Worm (Caenorhabditis elegans) whole organism, L1 larva: ENCODE data around the gene trr-1.

Source experiments
- C16A3.4 ChIP-seq: fragments of 150-350 bp; optimal IDR thresholded peaks from 2 replicates; lab custom pipeline; 2014; ENCODE audit warnings: missing biosample characterization, missing genetic modification characterization
- C34B4.2 ChIP-seq: sonication (generic microtip); optimal IDR thresholded peaks from 2 replicates; lab custom pipeline; 2017; ENCODE audit warnings: mild to moderate bottlenecking, missing genetic modification characterization, missing compliant biosample characterization
- aha-1 ChIP-seq: fragments of 150-350 bp; optimal IDR thresholded peaks from 2 replicates; lab custom pipeline; 2014; ENCODE audit warnings: missing biosample characterization, missing genetic modification characterization
- alr-1 ChIP-seq: fragments of 200-800 bp; sonication (Bioruptor generic); optimal IDR thresholded peaks from 2 replicates; lab custom pipeline; 2018; ENCODE audit warnings: borderline replicate concordance, mild to moderate bottlenecking, missing genetic modification characterization, missing compliant biosample characterization
- blmp-1 ChIP-seq: fragments of 150-350 bp; optimal IDR thresholded peaks from 2 replicates; lab custom pipeline; 2014; ENCODE audit warnings: missing biosample characterization, missing genetic modification characterization
- ceh-63 ChIP-seq: fragments of 200-800 bp; sonication (Bioruptor generic); optimal IDR thresholded peaks from 2 replicates; lab custom pipeline; 2018; ENCODE audit warnings: mild to moderate bottlenecking, missing genetic modification characterization, missing compliant biosample characterization
- ceh-82 ChIP-seq, 3 experiments: fragments of 150-350 bp in 1 of 3; sonication (generic microtip) in 2 of 3; optimal IDR thresholded peaks; 2 replicates each; lab custom pipeline; 2014 to 2017; ENCODE audit warnings: missing biosample characterization in 3 of 3, missing genetic modification characterization in 3 of 3
- ceh-90 ChIP-seq: sonication (generic microtip); optimal IDR thresholded peaks from 2 replicates; lab custom pipeline; 2016; ENCODE audit warnings: missing genetic modification characterization, missing compliant biosample characterization
- ces-1 ChIP-seq: fragments of 150-350 bp; optimal IDR thresholded peaks from 2 replicates; lab custom pipeline; 2014; ENCODE audit warnings: missing biosample characterization, missing genetic modification reagents, missing genetic modification characterization
- dpl-1 ChIP-seq, 3 experiments: fragments of 150-350 bp in 2 of 3; sonication (generic microtip) in 1 of 3; optimal IDR thresholded peaks; 2 replicates each; lab custom pipeline; 2014 to 2017; ENCODE audit warnings: missing biosample characterization in 3 of 3, missing genetic modification characterization in 3 of 3, missing genetic modification reagents in 3 of 3
- dsc-1 ChIP-seq: sonication (generic microtip); optimal IDR thresholded peaks from 2 replicates; lab custom pipeline; 2016; ENCODE audit warnings: mild to moderate bottlenecking, missing genetic modification characterization, missing compliant biosample characterization
- efl-1 ChIP-seq, 4 experiments: fragments of 150-350 bp; optimal IDR thresholded peaks in 3 of 4; peaks in 1 of 4; 1 replicate in 1 of 4; 2 replicates in 3 of 4; lab custom pipeline; 2014; ENCODE audit warnings: missing biosample characterization in 2 of 4, missing genetic modification characterization in 2 of 4, missing genetic modification reagents in 2 of 4
- egl-13 ChIP-seq: sonication (generic microtip); optimal IDR thresholded peaks from 2 replicates; lab custom pipeline; 2016; ENCODE audit warnings: missing genotype, missing genetic modification reagents, missing genetic modification characterization, missing compliant biosample characterization
- elt-2 ChIP-seq: sonication (generic microtip); optimal IDR thresholded peaks from 2 replicates; lab custom pipeline; 2016; ENCODE audit warnings: missing genetic modification characterization, mild to moderate bottlenecking, inconsistent platforms, missing compliant biosample characterization, missing genetic modification reagents
- fkh-10 ChIP-seq: sonication (generic microtip); optimal IDR thresholded peaks from 2 replicates; lab custom pipeline; 2017; ENCODE audit warnings: missing biosample characterization, missing genetic modification reagents, missing genetic modification characterization
- grh-1 ChIP-seq: fragments of 200-800 bp; sonication (Bioruptor generic); IDR thresholded peaks from 2 replicates; pipeline ENCODE4 v1.3.6; 2022; ENCODE audit warnings: missing genetic modification reagents, missing genetic modification characterization, missing compliant biosample characterization
- irx-1 ChIP-seq: sonication (generic microtip); optimal IDR thresholded peaks from 2 replicates; lab custom pipeline; 2016; ENCODE audit warnings: missing genetic modification characterization, missing compliant biosample characterization
- lin-13 ChIP-seq: fragments of 150-350 bp; optimal IDR thresholded peaks from 2 replicates; lab custom pipeline; 2014; ENCODE audit warnings: missing biosample characterization, missing genetic modification reagents, missing genetic modification characterization
- lin-14 ChIP-seq: fragments of 200-800 bp; sonication (Bioruptor generic); optimal IDR thresholded peaks from 2 replicates; lab custom pipeline; 2018; ENCODE audit warnings: mild to moderate bottlenecking, missing genetic modification characterization, moderate library complexity, missing compliant biosample characterization
- lin-35 ChIP-seq, 2 experiments: fragments of 150-350 bp; optimal IDR thresholded peaks; 2 replicates each; lab custom pipeline; 2014; ENCODE audit warnings: missing biosample characterization in 2 of 2, missing genetic modification characterization in 2 of 2, missing genetic modification reagents in 2 of 2
- lsy-2 ChIP-seq, 2 experiments: fragments of 150-350 bp; optimal IDR thresholded peaks; 2 replicates each; lab custom pipeline; 2014; ENCODE audit warnings: missing biosample characterization in 2 of 2, missing genetic modification characterization in 2 of 2
- mab-9 ChIP-seq: fragments of 200-800 bp; sonication (Bioruptor generic); IDR thresholded peaks from 2 replicates; pipeline ENCODE4 v1.3.6; 2022; ENCODE audit warnings: missing genetic modification reagents, missing genetic modification characterization, missing compliant biosample characterization
- mep-1 ChIP-seq: fragments of 150-350 bp; optimal IDR thresholded peaks from 2 replicates; lab custom pipeline; 2014; ENCODE audit warnings: missing biosample characterization, missing genetic modification characterization
- nhr-12 ChIP-seq: sonication (generic microtip); optimal IDR thresholded peaks from 2 replicates; lab custom pipeline; 2017; ENCODE audit warnings: missing biosample characterization, missing genetic modification characterization
- nhr-19 ChIP-seq: fragments of 200-800 bp; sonication (Bioruptor generic); conservative IDR thresholded peaks from 2 replicates; pipeline ENCODE4 v1.3.6; 2022; ENCODE audit warnings: missing genetic modification characterization, missing compliant biosample characterization
- nhr-20 ChIP-seq: sonication (generic microtip); optimal IDR thresholded peaks from 2 replicates; lab custom pipeline; 2016; ENCODE audit warnings: mild to moderate bottlenecking, missing genetic modification characterization, missing compliant biosample characterization
- nhr-47 ChIP-seq: sonication (generic microtip); optimal IDR thresholded peaks from 2 replicates; lab custom pipeline; 2016; ENCODE audit warnings: mild to moderate bottlenecking, missing genetic modification characterization, moderate library complexity, missing compliant biosample characterization
- nhr-71 ChIP-seq: sonication (generic microtip); optimal IDR thresholded peaks from 2 replicates; lab custom pipeline; 2016; ENCODE audit warnings: mild to moderate bottlenecking, missing genetic modification characterization, moderate library complexity, missing compliant biosample characterization
- nhr-76 ChIP-seq: sonication (generic microtip); optimal IDR thresholded peaks from 2 replicates; lab custom pipeline; 2017; ENCODE audit warnings: missing biosample characterization, missing genetic modification characterization
- nhr-85 ChIP-seq: sonication (generic microtip); peaks from one replicate; lab custom pipeline; 2016; ENCODE audit warnings: missing genetic modification characterization, inconsistent platforms, missing compliant biosample characterization
- nhr-90 ChIP-seq: sonication (generic microtip); optimal IDR thresholded peaks from 2 replicates; lab custom pipeline; 2016; ENCODE audit warnings: mild to moderate bottlenecking, missing genetic modification characterization, missing compliant biosample characterization; ENCODE audit not compliant: poor library complexity
- rnt-1 ChIP-seq: sonication (generic microtip); optimal IDR thresholded peaks from 2 replicates; lab custom pipeline; 2016; ENCODE audit warnings: mild to moderate bottlenecking, missing genetic modification characterization, moderate library complexity, missing compliant biosample characterization
- skn-1 ChIP-seq: fragments of 150-350 bp; optimal IDR thresholded peaks from 2 replicates; lab custom pipeline; 2014; ENCODE audit warnings: missing biosample characterization, missing genetic modification characterization
- snpc-4 ChIP-seq: fragments of 150-350 bp; optimal IDR thresholded peaks from 2 replicates; lab custom pipeline; 2014; ENCODE audit warnings: missing biosample characterization, missing genetic modification characterization
- snu-23 ChIP-seq: sonication (generic microtip); optimal IDR thresholded peaks from 2 replicates; lab custom pipeline; 2016; ENCODE audit warnings: missing genetic modification characterization, missing compliant biosample characterization
- swsn-7 ChIP-seq: sonication (generic microtip); optimal IDR thresholded peaks from 2 replicates; lab custom pipeline; 2016; ENCODE audit warnings: missing genetic modification characterization, missing compliant biosample characterization
- tbx-2 ChIP-seq: sonication (generic microtip); optimal IDR thresholded peaks from 2 replicates; lab custom pipeline; 2016; ENCODE audit warnings: missing genetic modification characterization, missing compliant biosample characterization
- unc-62 ChIP-seq: fragments of 150-350 bp; optimal IDR thresholded peaks from 2 replicates; lab custom pipeline; 2014; ENCODE audit warnings: missing biosample characterization, missing genetic modification reagents, missing genetic modification characterization
- unc-86 ChIP-seq: sonication (generic microtip); optimal IDR thresholded peaks from 2 replicates; lab custom pipeline; 2016; ENCODE audit warnings: missing genetic modification characterization, missing compliant biosample characterization
- xbp-1 ChIP-seq: sonication (generic microtip); optimal IDR thresholded peaks from 2 replicates; lab custom pipeline; 2016; ENCODE audit warnings: missing genetic modification characterization, missing compliant biosample characterization
- ztf-11 ChIP-seq, 2 experiments: sonication (generic microtip); optimal IDR thresholded peaks; 2 replicates each; lab custom pipeline; 2016 to 2017; ENCODE audit warnings: missing genetic modification characterization in 2 of 2, missing biosample characterization in 1 of 2, missing compliant biosample characterization in 1 of 2
- ztf-4 ChIP-seq: fragments of 150-350 bp; optimal IDR thresholded peaks from 2 replicates; lab custom pipeline; 2014; ENCODE audit warnings: missing biosample characterization, missing genetic modification characterization

The trr-1 gene

ce11 chrII:11675877-11676473 is at the start of gene trr-1, which contains the start of gene C47D12.2 (continued):
- no peak for TF ChIP-seq mab-9 (GFP tag; lab: Robert Waterston, UW)
- peak; percentile 5 for TF ChIP-seq elt-2
- TF ChIP-seq lin-13 (GFP tag; lab: Kevin White, UChicago), result peak; percentile 39
- TF ChIP-seq lin-35 (GFP tag; optimal IDR thresholded peaks at IDR 0.05; lab: Kevin White, UChicago), result peak; percentile 85 to 91
- peak; percentile 68 for TF ChIP-seq nhr-20 (tag; lab: Kevin White, UChicago)
- TF ChIP-seq snu-23 (GFP tag; lab: Kevin White, UChicago), result peak; percentile 82
- TF ChIP-seq aha-1 (tag; lab: Kevin White, UChicago), result no peak

DNA sequence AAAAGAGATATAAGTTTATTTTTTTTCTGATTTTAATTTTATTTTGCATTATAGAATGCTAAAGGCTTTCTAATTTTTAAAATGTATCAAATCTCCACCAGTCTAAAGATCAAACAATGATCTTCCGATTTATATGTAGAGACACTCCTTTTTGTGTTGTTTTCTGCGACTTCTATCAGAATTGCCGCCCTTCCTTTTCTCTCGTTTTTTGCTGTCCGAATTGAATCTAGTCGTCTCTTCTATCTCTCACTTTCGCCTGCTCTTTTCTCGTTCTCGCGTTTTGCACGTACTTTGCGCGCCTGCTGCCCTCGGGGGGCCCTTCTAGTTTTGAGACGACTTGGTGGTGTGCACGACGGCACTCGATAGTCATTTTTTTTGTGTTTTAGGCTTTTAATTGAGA is 48.6 kb upstream of the trr-1 start:
- peak; percentile 39 for TF ChIP-seq rnt-1 (tag; lab: Kevin White, UChicago)
- TF ChIP-seq lin-35 (GFP tag; optimal IDR thresholded peaks at IDR 0.05; lab: Kevin White, UChicago), result peak; percentile 27 to 52
- TF ChIP-seq ztf-11 (tag; optimal IDR thresholded peaks at IDR 0.05; lab: Kevin White, UChicago), result no peak
- peak; percentile 38 for TF ChIP-seq dsc-1 (tag; lab: Kevin White, UChicago)
- peak in 1 of 3 experiments; percentile 41 for TF ChIP-seq ceh-82 (tag; optimal IDR thresholded peaks at IDR 0.05; lab: Kevin White, UChicago)
- peak; percentile 61 for TF ChIP-seq nhr-19 (GFP tag; lab: Robert Waterston, UW)
- peak; percentile 77 for TF ChIP-seq nhr-20 (tag; lab: Kevin White, UChicago)
- TF ChIP-seq nhr-76 (tag; lab: Kevin White, UChicago), result no peak
- no peak for TF ChIP-seq alr-1
- no peak for TF ChIP-seq nhr-12 (tag; lab: Kevin White, UChicago)
- peak; percentile 59 for TF ChIP-seq blmp-1 (tag; lab: Kevin White, UChicago)
- TF ChIP-seq lin-14 (GFP tag; lab: Kevin White, UChicago), result peak; percentile 89
- TF ChIP-seq mab-9 (GFP tag; lab: Robert Waterston, UW), result no peak
- TF ChIP-seq swsn-7 (tag; lab: Kevin White, UChicago), result peak; percentile 51
- peak; percentile 14 for TF ChIP-seq skn-1 (tag; lab: Kevin White, UChicago)
- TF ChIP-seq xbp-1 (tag; lab: Kevin White, UChicago), result peak; percentile 44
- peak; percentile 43 for TF ChIP-seq tbx-2 (tag; lab: Kevin White, UChicago)
- no peak for TF ChIP-seq unc-62 (GFP tag; lab: Kevin White, UChicago)
- no peak for TF ChIP-seq nhr-90
- TF ChIP-seq egl-13, result peak; percentile 3
- peak; percentile 61 for TF ChIP-seq fkh-10 (GFP tag; lab: Kevin White, UChicago)
- peak; percentile 50 for TF ChIP-seq nhr-47 (tag; lab: Kevin White, UChicago)
- TF ChIP-seq C34B4.2 (tag; lab: Kevin White, UChicago), result no peak
- peak; percentile 57 for TF ChIP-seq nhr-85
- TF ChIP-seq ceh-63 (GFP tag; lab: Kevin White, UChicago), result no peak
- TF ChIP-seq ceh-90 (tag; lab: Kevin White, UChicago), result no peak
- peak in 2 of 3 experiments; percentile 4 to 41 for TF ChIP-seq dpl-1 (GFP tag; optimal IDR thresholded peaks at IDR 0.05; lab: Kevin White, UChicago)
- peak; percentile 48 for TF ChIP-seq mep-1
- TF ChIP-seq lsy-2 (tag; optimal IDR thresholded peaks at IDR 0.05; lab: Kevin White, UChicago), result peak; percentile 23 to 44
- no peak for TF ChIP-seq C16A3.4 (tag; lab: Kevin White, UChicago)
- TF ChIP-seq irx-1, result peak; percentile 29
- peak; percentile 72 for TF ChIP-seq nhr-71 (tag; lab: Kevin White, UChicago)
- peak; percentile 79 for TF ChIP-seq snu-23 (GFP tag; lab: Kevin White, UChicago)
- TF ChIP-seq snpc-4, result no peak
- no peak for TF ChIP-seq ztf-4 (tag; lab: Kevin White, UChicago)
- TF ChIP-seq lin-13 (GFP tag; lab: Kevin White, UChicago), result no peak
- TF ChIP-seq unc-86 (tag; lab: Kevin White, UChicago), result no peak
- peak; percentile 1 for TF ChIP-seq ces-1 (GFP tag; lab: Kevin White, UChicago)
- peak; percentile 27 to 38 for TF ChIP-seq efl-1 (optimal IDR thresholded peaks at IDR 0.05; lab: Kevin White, UChicago)
- peak in 1 of 2 experiments; percentile 43 for TF ChIP-seq efl-1 (GFP tag; optimal IDR thresholded peaks at IDR 0.05 in 1 of 2; lab: Kevin White, UChicago)
- no peak for TF ChIP-seq grh-1 (GFP tag; lab: Robert Waterston, UW)
